Fruit fly (Drosophila melanogaster) whole organism, wandering third instar larva: ENCODE results near the gene Nemp.

ENCODE experiments used
- Abd-B ChIP-seq: fragments of >200 bp; optimal IDR thresholded peaks from 2 replicates; lab custom pipeline; 2017; ENCODE audit warnings: missing biosample characterization, missing genetic modification characterization
- CG9705 ChIP-seq: fragments of 200-800 bp; sonication (Bioruptor generic); optimal IDR thresholded peaks from 2 replicates; lab custom pipeline; 2018; ENCODE audit warnings: missing biosample characterization, mild to moderate bottlenecking, missing genetic modification characterization
- Hr78 ChIP-seq: fragments of >200 bp; optimal IDR thresholded peaks from 2 replicates; lab custom pipeline; 2017; ENCODE audit warnings: missing biosample characterization, missing genetic modification characterization
- Mio ChIP-seq: sonication (Bioruptor generic); optimal IDR thresholded peaks from 2 replicates; lab custom pipeline; 2016; ENCODE audit warnings: missing biosample characterization, missing genetic modification characterization
- OdsH ChIP-seq: fragments of 200-800 bp; sonication (Bioruptor generic); optimal IDR thresholded peaks from 2 replicates; lab custom pipeline; 2016; ENCODE audit warnings: missing biosample characterization, mild to moderate bottlenecking, missing genetic modification characterization
- woc ChIP-seq: sonication (Bioruptor generic); optimal IDR thresholded peaks from 2 replicates; lab custom pipeline; 2016; ENCODE audit warnings: missing biosample characterization, mild to moderate bottlenecking, missing genetic modification characterization

DNA sequence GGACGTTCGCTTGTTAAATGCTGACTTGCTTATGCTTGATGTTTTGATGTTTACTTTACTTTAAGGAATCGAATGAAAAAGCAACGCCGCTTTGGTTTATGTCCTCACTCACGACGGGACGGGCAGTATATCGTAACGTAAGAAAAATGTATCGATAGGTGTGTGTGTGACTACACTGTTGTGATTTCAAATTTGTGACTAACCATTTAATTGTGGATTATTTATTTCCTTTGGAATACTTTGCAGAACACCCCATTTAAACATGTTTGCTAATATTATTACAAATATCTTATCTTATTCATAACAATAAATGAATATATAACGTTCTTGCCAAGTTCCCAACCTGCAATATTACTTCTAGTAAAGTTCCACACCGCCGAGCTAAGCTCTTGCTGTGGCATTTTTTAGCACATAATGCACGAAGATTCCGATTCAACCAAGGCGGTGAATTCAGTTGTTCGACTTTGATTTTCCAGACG, at the start of gene Nemp, which contains the start of gene r:
- TF ChIP-seq Mio (no peak), Abd-B (GFP tag; lab: Kevin White, UChicago) (no peak), woc (no peak), Hr78 (GFP tag; lab: Kevin White, UChicago) (no peak), OdsH (GFP tag; lab: Kevin White, UChicago) (no peak), CG9705 (no peak)
